Fruit fly (Drosophila melanogaster): ENCODE data around the gene Edc3.

dm6 chr3L:17576886-17577271, 47.2 kb upstream of the Edc3 start:
- TF ChIP-seq Fer2 (tag; optimal IDR thresholded peaks at IDR 0.05) (no peak), Opbp (GFP tag; IDR thresholded peaks at IDR 0.05; ENCODE audit: partially characterized antibody) (no peak), abd-A (tag; optimal IDR thresholded peaks at IDR 0.05) (no peak), CG4404 (GFP tag; IDR thresholded peaks at IDR 0.05) (no peak)
